Fruit fly (Drosophila melanogaster): Measurements from ENCODE around the gene tim.

- TF ChIP-seq br (GFP tag; optimal IDR thresholded peaks at IDR 0.05) (no peak), psq (GFP tag; optimal IDR thresholded peaks at IDR 0.05) (no peak), Hr78 (GFP tag; optimal IDR thresholded peaks at IDR 0.05) (no peak), usp (GFP tag; optimal IDR thresholded peaks at IDR 0.05) (no peak)
Observed at dm6 chr2L:3539412-3539743, 31.5 kb upstream of the tim start.
